Worm (Caenorhabditis elegans) whole organism, L4 larva: Measurements from ENCODE around the gene ubxn-4.
A peak's percentile ranks its signal among the peaks of the same experiment; 100 is the strongest.

ENCODE experiments used
- D1046.2 ChIP-seq: fragments of 200-800 bp; sonication (Bioruptor generic); IDR thresholded peaks from 2 replicates; pipeline ENCODE4 v1.3.6; 2022; ENCODE audit warnings: missing genetic modification characterization, missing compliant biosample characterization
- F26F4.8 ChIP-seq: fragments of 200-800 bp; sonication (Bioruptor generic); conservative IDR thresholded peaks from 2 replicates; pipeline ENCODE4 v1.3.6; 2022; ENCODE audit warnings: missing genetic modification characterization, missing compliant biosample characterization
- F49E8.2 ChIP-seq: sonication (generic microtip); optimal IDR thresholded peaks from 2 replicates; lab custom pipeline; 2016; ENCODE audit warnings: missing compliant biosample characterization, mild to moderate bottlenecking, missing genetic modification characterization, borderline replicate concordance
- Y105C5A.15 ChIP-seq: fragments of 200-800 bp; sonication (Bioruptor generic); IDR thresholded peaks from 2 replicates; pipeline ENCODE4 v1.3.6; 2022; ENCODE audit warnings: missing genetic modification characterization, missing compliant biosample characterization
- Y75B8A.6 ChIP-seq: fragments of 200-800 bp; sonication (Bioruptor generic); IDR thresholded peaks from 2 replicates; pipeline ENCODE4 v1.3.6; 2022; ENCODE audit warnings: missing genetic modification reagents, missing genetic modification characterization, missing compliant biosample characterization
- aly-2 ChIP-seq: sonication (generic microtip); optimal IDR thresholded peaks from 2 replicates; lab custom pipeline; 2018; ENCODE audit warnings: missing biosample characterization, missing genetic modification characterization
- ceh-20 ChIP-seq: fragments of 200-800 bp; sonication (Bioruptor generic); IDR thresholded peaks from 2 replicates; pipeline ENCODE4 v1.3.6; 2022; ENCODE audit warnings: missing genetic modification reagents, missing genetic modification characterization, missing compliant biosample characterization
- ceh-28 ChIP-seq: fragments of 150-350 bp; optimal IDR thresholded peaks from 2 replicates; lab custom pipeline; 2014; ENCODE audit warnings: missing biosample characterization, missing genetic modification reagents, missing genetic modification characterization
- daf-16 ChIP-seq, 3 experiments: sonication (generic microtip); optimal IDR thresholded peaks; 2 replicates each; lab custom pipeline; 2016 to 2017; ENCODE audit warnings: missing genetic modification characterization in 3 of 3, missing genetic modification reagents in 3 of 3, mild to moderate bottlenecking in 2 of 3, missing compliant biosample characterization in 2 of 3, missing biosample characterization in 1 of 3, moderate library complexity in 1 of 3
- daf-8 ChIP-seq: fragments of 200-800 bp; sonication (Bioruptor generic); IDR thresholded peaks from 2 replicates; pipeline ENCODE4 v1.3.6; 2022; ENCODE audit warnings: missing genetic modification characterization, missing compliant biosample characterization
- dmd-9 ChIP-seq: fragments of 200-800 bp; sonication (Bioruptor generic); IDR thresholded peaks from 2 replicates; pipeline ENCODE4 v1.3.6; 2022; ENCODE audit warnings: missing genetic modification reagents, missing genetic modification characterization, missing compliant biosample characterization
- dpl-1 ChIP-seq: fragments of 150-350 bp; optimal IDR thresholded peaks from 2 replicates; lab custom pipeline; 2014; ENCODE audit warnings: missing biosample characterization, missing genetic modification reagents, missing genetic modification characterization
- egl-43 ChIP-seq: fragments of 200-800 bp; sonication (Bioruptor generic); IDR thresholded peaks from 2 replicates; pipeline ENCODE4 v1.3.6; 2022; ENCODE audit warnings: missing genetic modification reagents, missing genetic modification characterization, missing compliant biosample characterization
- fkh-10 ChIP-seq: fragments of 150-350 bp; optimal IDR thresholded peaks from 2 replicates; lab custom pipeline; 2014; ENCODE audit warnings: missing biosample characterization, missing genetic modification reagents, missing genetic modification characterization
- gei-8 ChIP-seq: fragments of 200-800 bp; sonication (Bioruptor generic); optimal IDR thresholded peaks from 2 replicates; lab custom pipeline; 2018; ENCODE audit warnings: mild to moderate bottlenecking, missing genetic modification characterization, missing compliant biosample characterization
- hlh-11 ChIP-seq: fragments of 200-800 bp; sonication (Bioruptor generic); optimal IDR thresholded peaks from 2 replicates; lab custom pipeline; 2018; ENCODE audit warnings: mild to moderate bottlenecking, missing genetic modification characterization, missing compliant biosample characterization
- jun-1 ChIP-seq: fragments of 150-350 bp; optimal IDR thresholded peaks from 2 replicates; lab custom pipeline; 2014; ENCODE audit warnings: missing biosample characterization, missing genetic modification reagents, missing genetic modification characterization
- lim-7 ChIP-seq: fragments of 200-800 bp; sonication (Bioruptor generic); IDR thresholded peaks from 2 replicates; pipeline ENCODE4 v1.3.6; 2022; ENCODE audit warnings: missing genetic modification characterization, missing compliant biosample characterization
- lin-1 ChIP-seq: fragments of 200-800 bp; sonication (Bioruptor generic); IDR thresholded peaks from 2 replicates; pipeline ENCODE4 v1.3.6; 2022; ENCODE audit warnings: missing genetic modification reagents, missing genetic modification characterization, missing compliant biosample characterization
- lin-38 ChIP-seq: fragments of 200-800 bp; sonication (Bioruptor generic); IDR thresholded peaks from 2 replicates; pipeline ENCODE4 v1.3.6; 2022; ENCODE audit warnings: missing genetic modification reagents, missing genetic modification characterization, missing compliant biosample characterization
- lin-39 ChIP-seq: fragments of 150-350 bp; optimal IDR thresholded peaks from 2 replicates; lab custom pipeline; 2014; ENCODE audit warnings: missing biosample characterization, missing genetic modification reagents, missing genetic modification characterization
- lsy-2 ChIP-seq, 2 experiments: fragments of 150-350 bp in 1 of 2; sonication (generic microtip) in 1 of 2; optimal IDR thresholded peaks; 2 replicates each; lab custom pipeline; 2014 to 2017; ENCODE audit warnings: missing biosample characterization in 2 of 2, missing genetic modification characterization in 2 of 2
- madf-5 ChIP-seq, 2 experiments: fragments of 200-800 bp; sonication (Bioruptor generic); IDR thresholded peaks; 2 replicates each; pipeline ENCODE4 v1.3.6; 2022; ENCODE audit warnings: missing compliant biosample characterization in 2 of 2, missing genetic modification characterization in 2 of 2
- mdt-29 ChIP-seq: fragments of 200-800 bp; sonication (Bioruptor generic); IDR thresholded peaks from 2 replicates; pipeline ENCODE4 v1.3.6; 2022; ENCODE audit warnings: missing genetic modification reagents, missing genetic modification characterization, missing compliant biosample characterization
- nhr-10 ChIP-seq: fragments of 150-350 bp; optimal IDR thresholded peaks from 2 replicates; lab custom pipeline; 2014; ENCODE audit warnings: missing biosample characterization, missing genetic modification characterization
- nhr-11 ChIP-seq: fragments of 150-350 bp; optimal IDR thresholded peaks from 2 replicates; lab custom pipeline; 2014; ENCODE audit warnings: missing biosample characterization, missing genetic modification characterization
- nhr-111 ChIP-seq: fragments of 200-800 bp; sonication (Bioruptor generic); optimal IDR thresholded peaks from 2 replicates; lab custom pipeline; 2018; ENCODE audit warnings: mild to moderate bottlenecking, missing genetic modification characterization, missing compliant biosample characterization
- nhr-237 ChIP-seq: sonication (generic microtip); optimal IDR thresholded peaks from 2 replicates; lab custom pipeline; 2017; ENCODE audit warnings: missing biosample characterization, missing genetic modification characterization
- nhr-25 ChIP-seq: sonication (generic microtip); optimal IDR thresholded peaks from 2 replicates; lab custom pipeline; 2017; ENCODE audit warnings: missing genetic modification characterization, mild to moderate bottlenecking, missing compliant biosample characterization, antibody characterized with exemption, moderate library complexity, borderline replicate concordance; ENCODE audit not compliant: insufficient read depth
- nhr-6 ChIP-seq: fragments of 150-350 bp; optimal IDR thresholded peaks from 2 replicates; lab custom pipeline; 2014; ENCODE audit warnings: missing biosample characterization, missing genetic modification characterization
- pha-4 ChIP-seq, 2 experiments: fragments of 150-350 bp in 1 of 2; fragments of 200-800 bp in 1 of 2; sonication (Bioruptor generic) in 1 of 2; IDR thresholded peaks in 1 of 2; optimal IDR thresholded peaks in 1 of 2; 2 replicates each; pipeline versions ENCODE4 v1.3.6 to Lab custom; 2014 to 2022; ENCODE audit warnings: missing genetic modification characterization in 2 of 2, missing genetic modification reagents in 2 of 2, missing biosample characterization in 1 of 2, missing compliant biosample characterization in 1 of 2
- pqm-1 ChIP-seq: sonication (generic microtip); optimal IDR thresholded peaks from 2 replicates; lab custom pipeline; 2017; ENCODE audit warnings: missing biosample characterization, missing genetic modification characterization
- set-16 ChIP-seq: fragments of 200-800 bp; sonication (Bioruptor generic); IDR thresholded peaks from 2 replicates; pipeline ENCODE4 v1.3.6; 2022; ENCODE audit warnings: missing genetic modification reagents, missing genetic modification characterization, missing compliant biosample characterization
- spr-1 ChIP-seq: sonication (generic microtip); optimal IDR thresholded peaks from 2 replicates; lab custom pipeline; 2016; ENCODE audit warnings: mild to moderate bottlenecking, missing genetic modification characterization, missing compliant biosample characterization
- spr-3 ChIP-seq: fragments of 200-800 bp; sonication (Bioruptor generic); optimal IDR thresholded peaks from 2 replicates; lab custom pipeline; 2018; ENCODE audit warnings: mild to moderate bottlenecking, missing genetic modification characterization, missing compliant biosample characterization
- tra-1 ChIP-seq: fragments of 200-800 bp; sonication (Bioruptor generic); IDR thresholded peaks from 2 replicates; pipeline ENCODE4 v1.3.6; 2022; ENCODE audit warnings: missing genetic modification reagents, missing genetic modification characterization, missing compliant biosample characterization
- unc-62 ChIP-seq, 3 experiments: fragments of 150-350 bp in 1 of 3; sonication (generic microtip); optimal IDR thresholded peaks in 2 of 3; peaks in 1 of 3; 1 replicate in 1 of 3; 2 replicates in 2 of 3; lab custom pipeline; 2014 to 2017; ENCODE audit warnings: missing biosample characterization in 3 of 3, missing genetic modification characterization in 3 of 3, missing genetic modification reagents in 3 of 3, missing genotype in 1 of 3
- vab-7 ChIP-seq: fragments of 200-800 bp; sonication (Bioruptor generic); IDR thresholded peaks from 2 replicates; pipeline ENCODE4 v1.3.6; 2022; ENCODE audit warnings: missing genetic modification reagents, missing genetic modification characterization, missing compliant biosample characterization
- zag-1 ChIP-seq: fragments of 150-350 bp; optimal IDR thresholded peaks from 2 replicates; lab custom pipeline; 2014; ENCODE audit warnings: missing biosample characterization, missing genetic modification characterization
- zfp-2 ChIP-seq: sonication (generic microtip); optimal IDR thresholded peaks from 2 replicates; lab custom pipeline; 2016; ENCODE audit warnings: mild to moderate bottlenecking, missing genetic modification characterization, missing compliant biosample characterization
- zfp-3 ChIP-seq: fragments of 200-800 bp; sonication (Bioruptor generic); conservative IDR thresholded peaks from 2 replicates; pipeline ENCODE4 v1.3.6; 2022; ENCODE audit warnings: missing genetic modification reagents, missing genetic modification characterization, missing compliant biosample characterization
- zip-11 ChIP-seq: fragments of 200-800 bp; sonication (Bioruptor generic); IDR thresholded peaks from 2 replicates; pipeline ENCODE4 v1.3.6; 2022; ENCODE audit warnings: missing genetic modification characterization, missing compliant biosample characterization
- ztf-7 ChIP-seq: fragments of 150-350 bp; optimal IDR thresholded peaks from 2 replicates; lab custom pipeline; 2014; ENCODE audit warnings: missing biosample characterization, missing genetic modification characterization

ubxn-4 gene

DNA sequence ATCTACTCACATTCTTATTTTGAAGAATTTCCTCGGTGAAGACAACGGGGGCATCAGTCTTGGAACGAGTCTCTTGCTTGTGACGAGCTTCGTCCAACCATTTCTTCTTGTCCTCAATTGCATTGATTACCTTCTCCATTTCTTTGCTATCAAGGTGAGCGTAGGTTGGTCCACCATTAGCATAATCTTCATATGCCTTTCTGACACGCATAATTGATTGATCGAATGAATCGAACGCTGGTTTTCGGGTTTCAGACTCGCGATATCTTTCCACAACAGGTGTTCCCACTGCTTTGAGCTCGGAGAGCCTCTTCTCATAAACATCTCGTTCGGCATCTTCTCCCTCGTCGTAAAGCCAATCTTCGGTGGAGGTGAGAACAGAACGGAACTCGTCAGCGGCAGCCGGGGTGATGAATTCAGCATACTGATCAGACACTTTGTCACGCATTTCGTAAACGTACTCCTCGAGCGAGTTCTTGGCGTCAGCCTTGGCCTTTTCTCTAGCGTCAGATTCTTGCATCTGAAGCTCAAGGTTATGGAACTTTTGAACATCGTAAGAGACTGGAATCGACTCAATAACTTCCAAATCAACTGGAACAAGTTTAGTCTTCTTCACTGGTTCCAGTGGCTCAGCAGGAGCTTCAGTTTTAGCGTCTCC is 39.2 kb upstream of the ubxn-4 start:
- TF ChIP-seq daf-16 (GFP tag; optimal IDR thresholded peaks at IDR 0.05; lab: Kevin White, UChicago) (no peak), daf-16 (tag; optimal IDR thresholded peaks at IDR 0.05; lab: Kevin White, UChicago) (peak; percentile 18), lsy-2 (tag; optimal IDR thresholded peaks at IDR 0.05; lab: Kevin White, UChicago) (no peak), set-16 (GFP tag; lab: Robert Waterston, UW) (peak; percentile 20), lin-1 (GFP tag; lab: Robert Waterston, UW) (no peak), Y105C5A.15 (GFP tag; lab: Robert Waterston, UW) (0 out of 2 replicates have a peak, but pooled peaks have one; percentile 19), lin-38 (GFP tag; lab: Robert Waterston, UW) (peak; percentile 35), unc-62 (GFP tag; optimal IDR thresholded peaks at IDR 0.05 in 1 of 2; lab: Kevin White, UChicago) (peak in 1 of 2 experiments; percentile 82), unc-62 (tag; optimal IDR thresholded peaks at IDR 0.05; lab: Kevin White, UChicago) (no peak)
- TF ChIP-seq, all 104 proteins: peak for 5

DNA sequence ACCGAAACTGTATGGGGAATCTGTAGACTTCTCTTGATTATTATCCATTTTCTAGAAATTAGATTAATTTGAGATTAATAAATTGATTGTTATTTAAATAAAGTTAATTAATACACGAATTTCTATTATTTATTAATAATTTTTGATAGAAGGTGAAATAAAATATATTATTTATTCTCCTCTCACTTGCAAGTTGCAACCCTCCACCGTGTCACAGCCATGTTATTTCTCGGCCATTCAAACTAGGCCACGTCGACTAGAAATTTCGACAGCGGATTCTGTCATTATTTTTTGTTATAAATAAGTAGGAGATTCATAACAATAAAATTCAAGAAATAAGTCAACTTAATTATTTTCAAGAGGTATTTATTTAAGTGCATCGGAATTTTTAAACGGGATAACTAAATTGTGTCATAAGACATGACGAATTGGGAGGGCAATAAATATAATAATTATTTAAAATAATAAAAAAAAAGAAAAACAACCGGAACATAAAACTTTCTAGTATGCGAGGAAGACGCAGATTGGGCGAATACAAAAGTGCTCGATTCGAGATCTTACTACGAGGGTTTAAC is 38.3 kb upstream of the ubxn-4 start, which contains the start of gene ufbp-1:
Gene ufbp-1, minus strand, starts transcription at position 51 of the 575 bp plus-strand sequence.
- TF ChIP-seq nhr-111 (GFP tag; lab: Kevin White, UChicago), result peak; percentile 34
- 0 out of 2 replicates have a peak, but pooled peaks have one; percentile 54 for TF ChIP-seq egl-43
- peak; percentile 72 for TF ChIP-seq aly-2 (tag; lab: Kevin White, UChicago)
- peak; percentile 78; the same call in 1 of the 2 replicates for TF ChIP-seq tra-1 (GFP tag; lab: Robert Waterston, UW)
- peak; percentile 61 for TF ChIP-seq dpl-1 (GFP tag; lab: Kevin White, UChicago)
- TF ChIP-seq mdt-29, result 0 out of 2 replicates have a peak, but pooled peaks have one; percentile 38
- peak; percentile 85; the same call in 1 of the 2 replicates for TF ChIP-seq pha-4 (GFP tag; IDR thresholded peaks at IDR 0.05; lab: Robert Waterston, UW)
- peak; percentile 81 for TF ChIP-seq pha-4 (tag; optimal IDR thresholded peaks at IDR 0.05; lab: Kevin White, UChicago)
- peak; percentile 57 for TF ChIP-seq spr-3 (GFP tag; lab: Kevin White, UChicago)
- TF ChIP-seq ceh-20 (GFP tag; lab: Robert Waterston, UW), result no peak
- no peak for TF ChIP-seq jun-1
- TF ChIP-seq nhr-11 (tag; lab: Kevin White, UChicago), result no peak
- no peak for TF ChIP-seq fkh-10 (GFP tag; lab: Kevin White, UChicago)
- TF ChIP-seq gei-8, result peak; percentile 71
- no peak for TF ChIP-seq zfp-2 (tag; lab: Kevin White, UChicago)
- peak; percentile 83 for TF ChIP-seq hlh-11
- TF ChIP-seq D1046.2 (GFP tag; lab: Robert Waterston, UW), result no peak
- TF ChIP-seq nhr-237 (tag; lab: Kevin White, UChicago), result no peak
- TF ChIP-seq madf-5 (GFP tag; IDR thresholded peaks at IDR 0.05; lab: Robert Waterston, UW), result peak in 1 of 2 experiments; percentile 24; a peak in 2 of 4 replicates
- peak; percentile 52 for TF ChIP-seq nhr-6
- no peak for TF ChIP-seq unc-62 (GFP tag; optimal IDR thresholded peaks at IDR 0.05 in 1 of 2; lab: Kevin White, UChicago)
- TF ChIP-seq unc-62 (tag; optimal IDR thresholded peaks at IDR 0.05; lab: Kevin White, UChicago), result no peak
- no peak for TF ChIP-seq zag-1 (tag; lab: Kevin White, UChicago)
- no peak for TF ChIP-seq pqm-1 (tag; lab: Kevin White, UChicago)
- TF ChIP-seq F49E8.2 (tag; lab: Kevin White, UChicago), result peak; percentile 62
- no peak for TF ChIP-seq lin-39 (tag; lab: Kevin White, UChicago)
- TF ChIP-seq lin-38 (GFP tag; lab: Robert Waterston, UW), result peak; percentile 82
- no peak for TF ChIP-seq F26F4.8 (GFP tag; lab: Robert Waterston, UW)
- TF ChIP-seq dmd-9 (GFP tag; lab: Robert Waterston, UW), result peak; percentile 18; the same call in 1 of the 2 replicates
- peak; percentile 49 to 61 for TF ChIP-seq daf-16 (GFP tag; optimal IDR thresholded peaks at IDR 0.05; lab: Kevin White, UChicago)
- peak; percentile 86 for TF ChIP-seq daf-16 (tag; optimal IDR thresholded peaks at IDR 0.05; lab: Kevin White, UChicago)
- no peak for TF ChIP-seq ceh-28
- TF ChIP-seq lim-7 (GFP tag; lab: Robert Waterston, UW), result peak; percentile 81
- TF ChIP-seq nhr-10 (tag; lab: Kevin White, UChicago), result no peak
- no peak; the same call in 1 of the 2 replicates for TF ChIP-seq vab-7 (GFP tag; lab: Robert Waterston, UW)
- TF ChIP-seq ztf-7 (tag; lab: Kevin White, UChicago), result peak; percentile 63
- TF ChIP-seq Y75B8A.6 (GFP tag; lab: Robert Waterston, UW), result peak; percentile 52; the same call in 1 of the 2 replicates
- peak; percentile 26 for TF ChIP-seq spr-1 (tag; lab: Kevin White, UChicago)
- peak; percentile 96 for TF ChIP-seq zfp-3
- 0 out of 2 replicates have a peak, but pooled peaks have one; percentile 23 for TF ChIP-seq daf-8 (GFP tag; lab: Robert Waterston, UW)
- no peak for TF ChIP-seq nhr-25 (tag; lab: Kevin White, UChicago)
- 0 out of 2 replicates have a peak, but pooled peaks have one; percentile 77 for TF ChIP-seq zip-11 (GFP tag; lab: Robert Waterston, UW)
